Fruit fly (Drosophila melanogaster) whole organism, embryonic: Measurements from ENCODE around the gene CG14720.

Source experiments
- Awh ChIP-seq: fragments of 200-800 bp; sonication (Bioruptor generic); IDR thresholded peaks from 2 replicates; pipeline ENCODE4, ENCODE4 v1.3.6; 2022; ENCODE audit warnings: missing biosample characterization, missing genetic modification characterization
- CG10267 ChIP-seq: fragments of 200-800 bp; sonication (Bioruptor generic); optimal IDR thresholded peaks from 2 replicates; lab custom pipeline; 2018; ENCODE audit warnings: missing biosample characterization, mild to moderate bottlenecking, missing genetic modification characterization, moderate library complexity
- CG11696 ChIP-seq: fragments of 200-800 bp; sonication (Bioruptor generic); IDR thresholded peaks from 2 replicates; pipeline ENCODE4 v1.3.6; 2022; ENCODE audit warnings: missing biosample characterization, missing genetic modification characterization
- CG11723 ChIP-seq: fragments of 200-800 bp; sonication (Bioruptor generic); optimal IDR thresholded peaks from 2 replicates; lab custom pipeline; 2017; ENCODE audit warnings: missing biosample characterization, mild to moderate bottlenecking, missing genetic modification characterization
- CG12236 ChIP-seq: fragments of 200-800 bp; sonication (Bioruptor generic); optimal IDR thresholded peaks from 2 replicates; lab custom pipeline; 2016; ENCODE audit warnings: missing biosample characterization, missing genetic modification characterization
- CG12744 ChIP-seq: fragments of 200-800 bp; sonication (Bioruptor generic); optimal IDR thresholded peaks from 2 replicates; lab custom pipeline; 2016; ENCODE audit warnings: missing biosample characterization, missing genetic modification characterization
- CG14050 ChIP-seq: fragments of 200-800 bp; sonication (Bioruptor generic); IDR thresholded peaks from 3 replicates; pipeline ENCODE4 v1.3.6; 2022; ENCODE audit warnings: missing biosample characterization, missing genetic modification characterization
- CG15514 ChIP-seq: fragments of 200-800 bp; sonication (Bioruptor generic); optimal IDR thresholded peaks from 3 replicates; lab custom pipeline; 2017; ENCODE audit warnings: missing biosample characterization, missing genetic modification characterization, mild to moderate bottlenecking, moderate library complexity, missing genetic modification reagents
- CG17186 ChIP-seq: fragments of 200-800 bp; sonication (Bioruptor generic); optimal IDR thresholded peaks from 3 replicates; lab custom pipeline; 2017; ENCODE audit warnings: missing biosample characterization, missing genetic modification reagents, missing genetic modification characterization
- CG17385 ChIP-seq: fragments of 200-800 bp; sonication (Bioruptor generic); optimal IDR thresholded peaks from 3 replicates; lab custom pipeline; 2018; ENCODE audit warnings: missing biosample characterization, mild to moderate bottlenecking, missing genetic modification characterization
- CG17829 ChIP-seq: fragments of 200-800 bp; optimal IDR thresholded peaks from 2 replicates; lab custom pipeline; 2019; ENCODE audit warnings: missing biosample characterization, mild to moderate bottlenecking, missing genetic modification characterization, moderate library complexity
- CG2712 ChIP-seq: fragments of 200-800 bp; optimal IDR thresholded peaks from 3 replicates; lab custom pipeline; 2019; ENCODE audit warnings: missing biosample characterization, mild to moderate bottlenecking, missing genetic modification characterization, moderate library complexity
- CG30020 ChIP-seq: fragments of 200-800 bp; optimal IDR thresholded peaks from 2 replicates; lab custom pipeline; 2019; ENCODE audit warnings: missing biosample characterization, mild to moderate bottlenecking, missing genetic modification characterization, moderate library complexity
- CG31441 ChIP-seq: fragments of 200-800 bp; sonication (Bioruptor generic); IDR thresholded peaks from 2 replicates; pipeline ENCODE4 v1.3.6; 2022; ENCODE audit warnings: missing biosample characterization, missing genetic modification characterization
- CG34376 ChIP-seq: fragments of 200-800 bp; sonication (Bioruptor generic); optimal IDR thresholded peaks from 2 replicates; lab custom pipeline; 2018; ENCODE audit warnings: missing biosample characterization, mild to moderate bottlenecking, missing genetic modification characterization
- CG3995 ChIP-seq: fragments of 200-800 bp; sonication (Bioruptor generic); optimal IDR thresholded peaks from 3 replicates; lab custom pipeline; 2016; ENCODE audit warnings: missing biosample characterization, missing genetic modification characterization
- CG9797 ChIP-seq: fragments of 200-800 bp; sonication (Bioruptor generic); optimal IDR thresholded peaks from 3 replicates; lab custom pipeline; 2018; ENCODE audit warnings: missing biosample characterization, mild to moderate bottlenecking, missing genetic modification characterization
- CoRest ChIP-seq: fragments of 200-800 bp; sonication (Bioruptor generic); optimal IDR thresholded peaks from 3 replicates; lab custom pipeline; 2018; ENCODE audit warnings: missing biosample characterization, mild to moderate bottlenecking, missing genetic modification characterization, moderate library complexity
- D19A ChIP-seq: fragments of 200-800 bp; optimal IDR thresholded peaks from 3 replicates; lab custom pipeline; 2019; ENCODE audit warnings: missing biosample characterization, mild to moderate bottlenecking, missing genetic modification characterization, moderate library complexity
- Dbx ChIP-seq: fragments of 200-800 bp; sonication (Bioruptor generic); IDR thresholded peaks from 3 replicates; pipeline ENCODE4 v1.3.6; 2022; ENCODE audit warnings: missing biosample characterization, missing genetic modification characterization
- Dll ChIP-seq: fragments of 200-800 bp; sonication (Bioruptor generic); IDR thresholded peaks from 4 replicates; pipeline ENCODE4 v1.3.6; 2022; ENCODE audit warnings: missing biosample characterization, missing genetic modification characterization; ENCODE audit not compliant: partially characterized antibody
- E2f2 ChIP-seq: fragments of 200-800 bp; sonication (Bioruptor generic); IDR thresholded peaks from 2 replicates; pipeline ENCODE4 v1.3.6; 2022; ENCODE audit warnings: missing biosample characterization, missing genetic modification characterization
- Ets97D ChIP-seq: fragments of 200-800 bp; sonication (Bioruptor generic); optimal IDR thresholded peaks from 3 replicates; lab custom pipeline; 2016; ENCODE audit warnings: missing biosample characterization, missing genetic modification characterization
- HLH3B ChIP-seq: fragments of 200-800 bp; sonication (Bioruptor generic); IDR thresholded peaks from 2 replicates; pipeline ENCODE4 v1.3.6; 2022; ENCODE audit warnings: missing biosample characterization, missing genetic modification characterization
- HLH54F ChIP-seq: fragments of 200-800 bp; sonication (Bioruptor generic); optimal IDR thresholded peaks from 3 replicates; lab custom pipeline; 2016; ENCODE audit warnings: missing biosample characterization, missing genetic modification characterization
- MBD-R2 ChIP-seq: fragments of 200-800 bp; sonication (Bioruptor generic); IDR thresholded peaks from 2 replicates; pipeline ENCODE4 v1.3.6; 2022; ENCODE audit warnings: missing biosample characterization, missing genetic modification characterization
- MESR4 ChIP-seq: fragments of 200-800 bp; sonication (Bioruptor generic); optimal IDR thresholded peaks from 2 replicates; lab custom pipeline; 2018; ENCODE audit warnings: missing biosample characterization, mild to moderate bottlenecking, missing genetic modification characterization, moderate library complexity
- Mad ChIP-seq: fragments of 200-800 bp; sonication (Bioruptor generic); optimal IDR thresholded peaks from 2 replicates; lab custom pipeline; 2016; ENCODE audit warnings: missing biosample characterization, missing genetic modification characterization
- Max ChIP-seq: fragments of 200-800 bp; sonication (Bioruptor generic); optimal IDR thresholded peaks from 2 replicates; lab custom pipeline; 2016; ENCODE audit warnings: missing biosample characterization, mild to moderate bottlenecking, missing genetic modification characterization
- Med ChIP-seq: fragments of 200-800 bp; sonication (Bioruptor generic); peaks from one replicate; lab custom pipeline; 2016; ENCODE audit warnings: missing biosample characterization, missing genetic modification characterization, mild to moderate bottlenecking, inconsistent platforms, moderate library complexity
- Myb ChIP-seq: fragments of 200-800 bp; sonication (Bioruptor generic); optimal IDR thresholded peaks from 2 replicates; lab custom pipeline; 2016; ENCODE audit warnings: missing biosample characterization, missing genetic modification characterization
- Sry-δ ChIP-seq: fragments of 200-800 bp; sonication (Bioruptor generic); optimal IDR thresholded peaks from 2 replicates; lab custom pipeline; 2016; ENCODE audit warnings: missing biosample characterization, missing genetic modification characterization
- Vsx1 ChIP-seq: fragments of 200-800 bp; sonication (Bioruptor generic); optimal IDR thresholded peaks from 2 replicates; lab custom pipeline; 2017; ENCODE audit warnings: missing biosample characterization, mild to moderate bottlenecking, missing genetic modification characterization, missing genetic modification reagents
- YL-1 ChIP-seq: fragments of 200-800 bp; sonication (Bioruptor generic); optimal IDR thresholded peaks from 3 replicates; lab custom pipeline; 2017; ENCODE audit warnings: missing biosample characterization, mild to moderate bottlenecking, missing genetic modification characterization
- ato ChIP-seq: fragments of 200-800 bp; sonication (Bioruptor generic); IDR thresholded peaks from 2 replicates; pipeline ENCODE4 v1.3.6; 2022; ENCODE audit warnings: missing biosample characterization, missing genetic modification characterization; ENCODE audit not compliant: partially characterized antibody
- gfzf ChIP-seq: fragments of 200-800 bp; sonication (Bioruptor generic); optimal IDR thresholded peaks from 2 replicates; lab custom pipeline; 2016; ENCODE audit warnings: missing biosample characterization, mild to moderate bottlenecking, missing genetic modification characterization, moderate library complexity
- insv ChIP-seq, 2 experiments: fragments of 200-800 bp; sonication (Bioruptor generic); optimal IDR thresholded peaks; 3 replicates each; lab custom pipeline; 2016 to 2018; ENCODE audit warnings: missing biosample characterization in 2 of 2, missing genetic modification characterization in 2 of 2
- inv ChIP-seq: fragments of 200-800 bp; sonication (Bioruptor generic); IDR thresholded peaks from 2 replicates; pipeline ENCODE4 v1.3.6; 2022; ENCODE audit warnings: missing biosample characterization, missing genetic modification characterization; ENCODE audit not compliant: partially characterized antibody
- jing ChIP-seq: fragments of 200-800 bp; sonication (Bioruptor generic); optimal IDR thresholded peaks from 2 replicates; lab custom pipeline; 2018; ENCODE audit warnings: missing biosample characterization, mild to moderate bottlenecking, missing genetic modification characterization
- jumu ChIP-seq: fragments of 200-800 bp; sonication (Bioruptor generic); optimal IDR thresholded peaks from 3 replicates; lab custom pipeline; 2016; ENCODE audit warnings: missing biosample characterization, missing genetic modification characterization
- oc ChIP-seq: fragments of 200-800 bp; sonication (Bioruptor generic); optimal IDR thresholded peaks from 2 replicates; lab custom pipeline; 2018; ENCODE audit warnings: missing biosample characterization, mild to moderate bottlenecking, missing genetic modification characterization, moderate library complexity
- phol ChIP-seq: fragments of 200-800 bp; sonication (Bioruptor generic); optimal IDR thresholded peaks from 3 replicates; lab custom pipeline; 2018; ENCODE audit warnings: missing biosample characterization, mild to moderate bottlenecking, missing genetic modification characterization, moderate library complexity
- prd ChIP-seq, 3 experiments: fragments of >200 bp in 2 of 3; fragments of 200-800 bp in 1 of 3; sonication (Bioruptor generic) in 1 of 3; optimal IDR thresholded peaks in 2 of 3; IDR thresholded peaks in 1 of 3; 2 replicates in 2 of 3; 3 replicates in 1 of 3; pipeline versions ENCODE4 v1.3.6 to Lab custom; 2017 to 2022; ENCODE audit warnings: missing biosample characterization in 1 of 3, missing genetic modification characterization in 1 of 3
- ranshi ChIP-seq: fragments of 200-800 bp; sonication (Bioruptor generic); IDR thresholded peaks from 2 replicates; pipeline ENCODE4 v1.3.6; 2022; ENCODE audit warnings: missing biosample characterization, missing genetic modification characterization
- row ChIP-seq: fragments of 200-800 bp; sonication (Bioruptor generic); IDR thresholded peaks from 3 replicates; pipeline ENCODE4 v1.3.6; 2022; ENCODE audit warnings: missing biosample characterization, missing genetic modification characterization
- slbo ChIP-seq: fragments of 200-800 bp; sonication (Bioruptor generic); IDR thresholded peaks from 2 replicates; pipeline ENCODE4 v1.3.6; 2022; ENCODE audit warnings: missing biosample characterization, missing genetic modification characterization
- stwl ChIP-seq: fragments of 200-800 bp; sonication (Bioruptor generic); optimal IDR thresholded peaks from 3 replicates; lab custom pipeline; 2018; ENCODE audit warnings: missing biosample characterization, mild to moderate bottlenecking, missing genetic modification characterization, moderate library complexity
- trem ChIP-seq: fragments of 200-800 bp; optimal IDR thresholded peaks from 3 replicates; lab custom pipeline; 2019; ENCODE audit warnings: missing biosample characterization, mild to moderate bottlenecking, missing genetic modification characterization, moderate library complexity

CG14720 gene

dm6 chr3R:11741730-11742203 is 30.3 kb downstream of the CG14720 start, which contains the start of the genes Blm and CG14722 (continued):
- TF ChIP-seq CG15514 (GFP tag; lab: Kevin White, UChicago) (peak; percentile 91), CG2712 (tag; lab: Kevin White, UChicago) (no peak), stwl (peak; percentile 34), Myb (GFP tag; lab: Kevin White, UChicago) (peak; percentile 33), Ets97D (GFP tag; lab: Kevin White, UChicago) (peak; percentile 22), CG12744 (peak; percentile 11), Med (GFP tag; lab: Kevin White, UChicago) (peak; percentile 64), CG17829 (tag; lab: Kevin White, UChicago) (peak; percentile 25), phol (tag; lab: Kevin White, UChicago) (peak; percentile 55), CG17186 (GFP tag; lab: Kevin White, UChicago) (peak; percentile 57), CG10267 (peak; percentile 52), MESR4 (GFP tag; lab: Kevin White, UChicago) (peak; percentile 58), CG3995 (peak; percentile 42), E2f2 (GFP tag; lab: Robert Waterston, UW) (peak; percentile 77), trem (peak; percentile 93), ato (GFP tag; lab: Robert Waterston, UW) (0 out of 2 replicates have a peak, but pooled peaks have one; percentile 11), row (peak; percentile 71), Dll (no peak; the same call in 2 of the 4 replicates), CG34376 (GFP tag; lab: Kevin White, UChicago) (peak; percentile 8), CG17385 (GFP tag; lab: Kevin White, UChicago) (peak; percentile 94), gfzf (GFP tag; lab: Kevin White, UChicago) (peak; percentile 83), CG9797 (GFP tag; lab: Kevin White, UChicago) (peak; percentile 75), jing (GFP tag; lab: Kevin White, UChicago) (no peak), Max (GFP tag; lab: Kevin White, UChicago) (peak; percentile 73), CG30020 (tag; lab: Kevin White, UChicago) (peak; percentile 45), D19A (tag; lab: Kevin White, UChicago) (no peak), ranshi (no peak), YL-1 (GFP tag; lab: Kevin White, UChicago) (peak; percentile 74), HLH3B (GFP tag; lab: Robert Waterston, UW) (no peak), MBD-R2 (GFP tag; lab: Robert Waterston, UW) (peak; percentile 68; the same call in 1 of the 2 replicates), insv (GFP tag; optimal IDR thresholded peaks at IDR 0.05; lab: Kevin White, UChicago) (peak in 1 of 2 experiments; percentile 19)

- TF ChIP-seq Vsx1 (GFP tag; lab: Kevin White, UChicago) (no peak), jumu (GFP tag; lab: Kevin White, UChicago) (no peak), Mad (GFP tag; lab: Kevin White, UChicago) (no peak), CG12236 (GFP tag; lab: Kevin White, UChicago) (no peak), CG31441 (GFP tag; lab: Robert Waterston, UW) (no peak), phol (tag; lab: Kevin White, UChicago) (peak; percentile 23), CG14050 (GFP tag; lab: Robert Waterston, UW) (no peak), CoRest (tag; lab: Kevin White, UChicago) (peak; percentile 50), inv (GFP tag; lab: Robert Waterston, UW) (peak; percentile 88), Sry-δ (GFP tag; lab: Kevin White, UChicago) (peak; percentile 84), HLH54F (GFP tag; lab: Kevin White, UChicago) (no peak), Dbx (GFP tag; lab: Robert Waterston, UW) (no peak), prd (optimal IDR thresholded peaks at IDR 0.05; lab: Kevin White, UChicago) (no peak), prd (GFP tag; IDR thresholded peaks at IDR 0.05; lab: Robert Waterston, UW) (no peak), Awh (no peak), oc (no peak), slbo (GFP tag; lab: Robert Waterston, UW) (peak; percentile 25; the same call in 1 of the 2 replicates), CG11723 (GFP tag; lab: Kevin White, UChicago) (no peak), CG11696 (GFP tag; lab: Robert Waterston, UW) (no peak)
Measured at dm6 chr3R:11749297-11750293, 38.1 kb downstream of the CG14720 start, which contains the start of gene CG6923. CG6923 (minus strand) TSS chr3R:11750029.
